Fruit fly (Drosophila melanogaster) whole organism, pupa: ENCODE data around the gene CG32267.

Source experiments
- CG10348 ChIP-seq: fragments of 200-800 bp; sonication (Bioruptor generic); IDR thresholded peaks from 2 replicates; pipeline ENCODE4 v1.3.6; 2022; ENCODE audit warnings: missing biosample characterization, missing genetic modification characterization
- CG12605 ChIP-seq: fragments of 200-800 bp; sonication (Bioruptor generic); IDR thresholded peaks from 2 replicates; pipeline ENCODE4 v1.3.6; 2022; ENCODE audit warnings: missing biosample characterization, missing genetic modification characterization
- CG13204 ChIP-seq: fragments of 200-800 bp; sonication (Bioruptor generic); optimal IDR thresholded peaks from 2 replicates; lab custom pipeline; 2018; ENCODE audit warnings: missing biosample characterization, mild to moderate bottlenecking, missing genetic modification characterization, moderate library complexity
- CG14655 ChIP-seq: fragments of 200-800 bp; sonication (Bioruptor generic); optimal IDR thresholded peaks from 3 replicates; lab custom pipeline; 2017; ENCODE audit warnings: mild to moderate bottlenecking, missing biosample characterization, missing genetic modification reagents, missing genetic modification characterization
- CG15710 ChIP-seq: fragments of 200-800 bp; sonication (Bioruptor generic); optimal IDR thresholded peaks from 2 replicates; lab custom pipeline; 2018; ENCODE audit warnings: missing biosample characterization, mild to moderate bottlenecking, missing genetic modification characterization, moderate library complexity
- CG17806 ChIP-seq: fragments of 200-800 bp; sonication (Bioruptor generic); optimal IDR thresholded peaks from 2 replicates; lab custom pipeline; 2018; ENCODE audit warnings: missing biosample characterization, mild to moderate bottlenecking, missing genetic modification characterization, moderate library complexity
- CG32121 ChIP-seq: fragments of 200-800 bp; sonication (Bioruptor generic); IDR thresholded peaks from 2 replicates; pipeline ENCODE4 v1.3.6; 2022; ENCODE audit warnings: missing biosample characterization, missing genetic modification characterization
- CG34367 ChIP-seq: fragments of 200-800 bp; sonication (Bioruptor generic); optimal IDR thresholded peaks from 2 replicates; lab custom pipeline; 2018; ENCODE audit warnings: missing biosample characterization, mild to moderate bottlenecking, missing genetic modification characterization
- CG4496 ChIP-seq: fragments of 200-800 bp; sonication (Bioruptor generic); IDR thresholded peaks from 3 replicates; pipeline ENCODE4 v1.3.6; 2022; ENCODE audit warnings: missing biosample characterization, missing genetic modification characterization
- CG8159 ChIP-seq: fragments of 200-800 bp; sonication (Bioruptor generic); optimal IDR thresholded peaks from 3 replicates; lab custom pipeline; 2018; ENCODE audit warnings: missing biosample characterization, mild to moderate bottlenecking, missing genetic modification characterization, moderate library complexity
- CG8301 ChIP-seq: fragments of 200-800 bp; sonication (Bioruptor generic); optimal IDR thresholded peaks from 2 replicates; lab custom pipeline; 2018; ENCODE audit warnings: missing biosample characterization, mild to moderate bottlenecking, missing genetic modification characterization
- CG9948 ChIP-seq: fragments of 200-800 bp; sonication (Bioruptor generic); optimal IDR thresholded peaks from 2 replicates; lab custom pipeline; 2018; ENCODE audit warnings: missing biosample characterization, mild to moderate bottlenecking, missing genetic modification characterization, moderate library complexity
- D1 ChIP-seq: fragments of 200-800 bp; sonication (Bioruptor generic); optimal IDR thresholded peaks from 2 replicates; lab custom pipeline; 2018; ENCODE audit warnings: missing biosample characterization, mild to moderate bottlenecking, missing genetic modification characterization, moderate library complexity
- EcR ChIP-seq: fragments of 200-800 bp; sonication (Bioruptor generic); optimal IDR thresholded peaks from 3 replicates; lab custom pipeline; 2019; ENCODE audit warnings: missing biosample characterization, missing genetic modification characterization, mild to moderate bottlenecking, moderate library complexity, missing genetic modification reagents
- Ets98B ChIP-seq: fragments of 200-800 bp; sonication (Bioruptor generic); IDR thresholded peaks from 2 replicates; pipeline ENCODE4 v1.3.6; 2022; ENCODE audit warnings: missing biosample characterization, missing genetic modification characterization
- Pif1A ChIP-seq: fragments of 200-800 bp; sonication (Bioruptor generic); optimal IDR thresholded peaks from 3 replicates; lab custom pipeline; 2016; ENCODE audit warnings: missing biosample characterization, missing genetic modification characterization
- Pif1B ChIP-seq: fragments of 200-800 bp; sonication (Bioruptor generic); optimal IDR thresholded peaks from 3 replicates; lab custom pipeline; 2016; ENCODE audit warnings: missing biosample characterization, missing genetic modification characterization
- Snoo ChIP-seq: fragments of 200-800 bp; sonication (Bioruptor generic); optimal IDR thresholded peaks from 3 replicates; lab custom pipeline; 2017; ENCODE audit warnings: missing biosample characterization, mild to moderate bottlenecking, missing genetic modification characterization, inconsistent platforms
- fd96Ca ChIP-seq: fragments of 200-800 bp; sonication (Bioruptor generic); IDR thresholded peaks from 3 replicates; pipeline ENCODE4 v1.3.6; 2022; ENCODE audit warnings: missing biosample characterization, missing genetic modification characterization
- gl ChIP-seq: fragments of 200-800 bp; sonication (Bioruptor generic); optimal IDR thresholded peaks from 2 replicates; lab custom pipeline; 2018; ENCODE audit warnings: missing biosample characterization, mild to moderate bottlenecking, missing genetic modification characterization
- rn ChIP-seq: fragments of 200-800 bp; sonication (Bioruptor generic); IDR thresholded peaks from 2 replicates; pipeline ENCODE4 v1.3.6; 2022; ENCODE audit warnings: missing biosample characterization, missing genetic modification characterization

The CG32267 gene

DNA sequence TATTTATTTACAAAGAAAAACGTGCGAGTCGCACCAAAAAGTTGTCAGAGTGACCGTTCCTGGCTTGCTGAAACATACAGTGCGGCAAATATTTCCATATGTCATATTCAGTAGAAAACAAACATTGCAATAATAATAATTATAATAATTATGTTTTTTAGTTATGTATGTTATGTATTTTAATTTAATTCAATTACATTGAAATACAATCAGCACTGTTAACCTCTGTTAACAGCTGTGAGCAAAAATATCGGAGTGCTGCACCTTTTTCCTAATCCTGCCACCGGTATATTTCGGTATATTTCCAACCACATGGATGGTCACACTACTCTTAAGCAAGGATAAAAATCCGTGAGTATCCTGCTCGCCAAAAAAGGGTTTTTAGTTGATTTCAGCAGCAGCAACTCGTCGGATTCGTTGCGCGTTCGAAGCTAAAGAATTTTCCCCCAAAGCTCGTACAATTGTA is at the start of gene CG32267, which contains the start of gene CG42324:
Gene CG32267 (minus strand): TSS at position 51 of the 466 bp plus-strand sequence.
Gene CG42324 (plus strand): TSS at position 385 of the 466 bp plus-strand sequence.
- TF ChIP-seq EcR (GFP tag; lab: Kevin White, UChicago) (no peak), CG10348 (GFP tag; lab: Robert Waterston, UW) (no peak)
- TF ChIP-seq, all 21 proteins: peak for 0

dm6 chr3L:3518512-3519492 is 46.9 kb upstream of the CG32267 start:
- no peak for TF ChIP-seq rn (GFP tag; lab: Robert Waterston, UW)
- TF ChIP-seq gl = peak; percentile 21
- TF ChIP-seq CG4496 = no peak
- TF ChIP-seq CG10348 (GFP tag; lab: Robert Waterston, UW) = no peak
- peak; percentile 23 for TF ChIP-seq CG14655 (GFP tag; lab: Kevin White, UChicago)
- no peak for TF ChIP-seq Ets98B (GFP tag; lab: Robert Waterston, UW)
- TF ChIP-seq CG8301 (tag; lab: Kevin White, UChicago) = no peak
- TF ChIP-seq CG9948 (tag; lab: Kevin White, UChicago) = no peak
- peak; percentile 13 for TF ChIP-seq Pif1B (GFP tag; lab: Kevin White, UChicago)
- TF ChIP-seq CG15710 = no peak
- TF ChIP-seq CG34367 (tag; lab: Kevin White, UChicago) = peak; percentile 14
- TF ChIP-seq Pif1A (GFP tag; lab: Kevin White, UChicago) = peak; percentile 24
- no peak for TF ChIP-seq CG17806 (tag; lab: Kevin White, UChicago)
- TF ChIP-seq fd96Ca (GFP tag; lab: Robert Waterston, UW) = no peak; the same call in 2 of the 3 replicates
- TF ChIP-seq CG12605 (GFP tag; lab: Robert Waterston, UW) = no peak
- no peak for TF ChIP-seq EcR (GFP tag; lab: Kevin White, UChicago)
- TF ChIP-seq Snoo (tag; lab: Kevin White, UChicago) = no peak
- peak; percentile 36 for TF ChIP-seq CG8159

- no peak for TF ChIP-seq EcR (GFP tag; lab: Kevin White, UChicago)
- peak; percentile 64 for TF ChIP-seq CG13204 (GFP tag; lab: Kevin White, UChicago)
- TF ChIP-seq rn (GFP tag; lab: Robert Waterston, UW) = peak; percentile 84
- peak; percentile 82 for TF ChIP-seq CG17806 (tag; lab: Kevin White, UChicago)
- peak; percentile 95 for TF ChIP-seq Ets98B (GFP tag; lab: Robert Waterston, UW)
- TF ChIP-seq Pif1B (GFP tag; lab: Kevin White, UChicago) = peak; percentile 86
- TF ChIP-seq CG8301 (tag; lab: Kevin White, UChicago) = peak; percentile 70
- peak; percentile 88 for TF ChIP-seq CG12605 (GFP tag; lab: Robert Waterston, UW)
- TF ChIP-seq CG4496 = peak; percentile 95
- TF ChIP-seq CG10348 (GFP tag; lab: Robert Waterston, UW) = peak; percentile 88
- peak; percentile 71 for TF ChIP-seq CG34367 (tag; lab: Kevin White, UChicago)
- peak; percentile 84 for TF ChIP-seq CG15710
- peak; percentile 96 for TF ChIP-seq fd96Ca (GFP tag; lab: Robert Waterston, UW)
- TF ChIP-seq gl = peak; percentile 57
- peak; percentile 71 for TF ChIP-seq CG9948 (tag; lab: Kevin White, UChicago)
- TF ChIP-seq CG14655 (GFP tag; lab: Kevin White, UChicago) = peak; percentile 82
- no peak for TF ChIP-seq D1
- peak; percentile 90 for TF ChIP-seq Pif1A (GFP tag; lab: Kevin White, UChicago)
- TF ChIP-seq CG8159 = peak; percentile 81
- TF ChIP-seq CG32121 (GFP tag; lab: Robert Waterston, UW) = peak; percentile 95
- peak; percentile 60 for TF ChIP-seq Snoo (tag; lab: Kevin White, UChicago)
These were observed 46.0 kb upstream of the CG32267 start for dm6 chr3L:3517894-3518293.

DNA sequence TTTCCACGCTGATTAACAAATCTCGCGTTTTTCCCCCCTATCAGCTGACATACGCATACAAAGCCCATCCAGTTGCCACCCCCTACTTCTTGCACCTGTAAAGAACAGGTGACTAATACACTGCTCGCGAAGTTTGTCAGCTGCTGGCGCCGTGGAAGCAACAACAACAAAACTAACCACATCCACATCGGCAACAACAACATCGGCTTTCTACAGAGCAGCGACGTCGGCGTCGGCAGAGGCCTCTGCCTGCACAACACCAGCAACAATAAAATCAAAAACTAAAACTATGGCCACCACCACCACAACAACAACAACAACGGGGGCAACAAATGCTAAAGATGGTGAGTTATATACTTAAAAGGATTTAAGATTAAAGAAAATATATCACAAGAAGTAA is 44.6 kb upstream of the CG32267 start:
- no peak for TF ChIP-seq CG14655 (GFP tag; lab: Kevin White, UChicago)
- no peak for TF ChIP-seq CG10348 (GFP tag; lab: Robert Waterston, UW)
- no peak for TF ChIP-seq CG15710
- no peak for TF ChIP-seq CG8301 (tag; lab: Kevin White, UChicago)
- TF ChIP-seq Pif1A (GFP tag; lab: Kevin White, UChicago) = no peak
- TF ChIP-seq CG17806 (tag; lab: Kevin White, UChicago) = no peak
- TF ChIP-seq rn (GFP tag; lab: Robert Waterston, UW) = no peak

- TF ChIP-seq rn (GFP tag; lab: Robert Waterston, UW) = no peak
- TF ChIP-seq CG8159 = peak; percentile 27
- TF ChIP-seq CG15710 = peak; percentile 16
- TF ChIP-seq CG12605 (GFP tag; lab: Robert Waterston, UW) = 0 out of 2 replicates have a peak, but pooled peaks have one; percentile 27
- TF ChIP-seq CG14655 (GFP tag; lab: Kevin White, UChicago) = peak; percentile 3
- TF ChIP-seq fd96Ca (GFP tag; lab: Robert Waterston, UW) = peak; percentile 57; the same call in 1 of the 3 replicates
- peak; percentile 4 for TF ChIP-seq CG13204 (GFP tag; lab: Kevin White, UChicago)
- no peak for TF ChIP-seq Pif1A (GFP tag; lab: Kevin White, UChicago)
- TF ChIP-seq EcR (GFP tag; lab: Kevin White, UChicago) = peak; percentile 31
- TF ChIP-seq Pif1B (GFP tag; lab: Kevin White, UChicago) = no peak
- peak; percentile 28; the same call in 1 of the 2 replicates for TF ChIP-seq Ets98B (GFP tag; lab: Robert Waterston, UW)
- TF ChIP-seq CG8301 (tag; lab: Kevin White, UChicago) = peak; percentile 41
- no peak for TF ChIP-seq CG10348 (GFP tag; lab: Robert Waterston, UW)
- no peak for TF ChIP-seq CG9948 (tag; lab: Kevin White, UChicago)
- TF ChIP-seq Snoo (tag; lab: Kevin White, UChicago) = peak; percentile 28
- peak; percentile 53; the same call in 1 of the 2 replicates for TF ChIP-seq CG32121 (GFP tag; lab: Robert Waterston, UW)
These were observed 43.5 kb upstream of the CG32267 start, which contains the start of gene Eip63E for dm6 chr3L:3515280-3516020. Gene Eip63E (plus strand): TSS chr3L:3515751.
